Fruit fly (Drosophila melanogaster): ENCODE data around the gene wcy.

wcy gene

DNA sequence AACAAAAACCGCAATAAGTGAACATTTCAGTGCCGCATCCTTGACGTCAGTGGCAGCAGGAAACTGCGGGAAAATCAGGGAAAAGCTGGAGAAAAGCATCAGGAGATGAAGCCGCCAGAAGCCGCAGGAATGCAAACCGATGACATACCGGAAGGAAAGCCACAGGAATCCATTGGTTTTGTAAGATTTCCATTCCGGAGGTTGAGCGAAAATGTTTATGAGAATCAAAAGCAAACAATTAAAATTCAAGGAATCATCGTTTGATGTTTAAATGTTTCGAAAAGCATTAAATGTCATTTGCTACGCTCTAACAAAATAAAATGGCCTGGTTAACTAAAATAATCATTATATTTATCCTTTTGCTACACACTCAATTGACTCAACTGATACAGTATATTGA, 55.7 kb downstream of the wcy start, which contains the start of gene CG43996:
Gene CG43996, plus strand, starts transcription at position 301 of the 400 bp plus-strand sequence.
- no peak for TF ChIP-seq CTCF (optimal IDR thresholded peaks at IDR 0.05)
- TF ChIP-seq CG8478 (optimal IDR thresholded peaks at IDR 0.05) = no peak

dm6 chrX:17021435-17021834, 56.3 kb downstream of the wcy start:
- TF ChIP-seq CG8478 (optimal IDR thresholded peaks at IDR 0.05) (no peak), CTCF (optimal IDR thresholded peaks at IDR 0.05) (no peak)

Measured in S2 (cell line).